Worm (Caenorhabditis elegans): ENCODE results near the gene kin-5.

- TF ChIP-seq fax-1 (tag; optimal IDR thresholded peaks at IDR 0.05) (no peak), nhr-11 (tag; optimal IDR thresholded peaks at IDR 0.05) (no peak), pha-4 (tag; optimal IDR thresholded peaks at IDR 0.05) (no peak), tbx-2 (tag; optimal IDR thresholded peaks at IDR 0.05) (no peak), pag-3 (tag; optimal IDR thresholded peaks at IDR 0.05; ENCODE audit: borderline replicate concordance) (no peak)
Measured at ce11 chrIV:10003372-10003771, 34.4 kb upstream of the kin-5 start, which contains the start of the genes C47E12.2 and sars-1.
